Worm (Caenorhabditis elegans): ENCODE data around the gene F47B8.10.

Gene F47B8.10

DNA sequence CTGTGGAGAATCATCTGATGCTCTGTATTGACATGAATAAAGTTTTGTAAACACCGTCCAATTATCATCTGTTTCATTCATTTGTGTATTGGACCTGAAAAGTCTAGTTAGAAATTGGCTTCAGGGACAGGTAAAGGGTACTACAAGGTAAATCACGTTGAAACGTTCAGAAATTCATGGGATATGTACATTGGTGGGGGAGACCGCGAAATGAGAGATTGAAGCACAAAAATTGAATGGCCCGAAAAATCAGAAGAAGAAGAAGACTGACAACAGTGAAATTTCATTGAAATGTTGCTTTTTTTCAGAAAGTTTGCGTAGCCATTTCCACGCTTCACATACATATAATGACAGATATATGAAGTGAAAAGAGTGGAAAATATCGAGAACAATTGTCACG lies 37.2 kb downstream of the F47B8.10 start, which contains the start of gene npr-43:
Gene npr-43, minus strand, starts transcription at position 101 of the 400 bp plus-strand sequence.
- TF ChIP-seq snpc-4 (tag; optimal IDR thresholded peaks at IDR 0.05) (no peak), skn-1 (tag; optimal IDR thresholded peaks at IDR 0.05) (no peak), unc-55 (GFP tag; optimal IDR thresholded peaks at IDR 0.05) (no peak), C34F6.9 (tag; optimal IDR thresholded peaks at IDR 0.05) (no peak), F13H6.1 (tag; optimal IDR thresholded peaks at IDR 0.05) (no peak), lin-11 (tag; optimal IDR thresholded peaks at IDR 0.05) (no peak), ceh-82 (tag; optimal IDR thresholded peaks at IDR 0.05) (no peak)

- TF ChIP-seq C34F6.9 (tag; optimal IDR thresholded peaks at IDR 0.05) (no peak), nhr-77 (tag; optimal IDR thresholded peaks at IDR 0.05) (no peak), alr-1 (tag; optimal IDR thresholded peaks at IDR 0.05) (no peak), nhr-10 (tag; optimal IDR thresholded peaks at IDR 0.05) (no peak), ztf-11 (tag; optimal IDR thresholded peaks at IDR 0.05) (no peak), lsy-2 (tag; optimal IDR thresholded peaks at IDR 0.05) (no peak), nhr-25 (tag; optimal IDR thresholded peaks at IDR 0.05) (no peak)
These were observed 38.5 kb downstream of the F47B8.10 start for ce11 chrV:14380242-14380641.

DNA sequence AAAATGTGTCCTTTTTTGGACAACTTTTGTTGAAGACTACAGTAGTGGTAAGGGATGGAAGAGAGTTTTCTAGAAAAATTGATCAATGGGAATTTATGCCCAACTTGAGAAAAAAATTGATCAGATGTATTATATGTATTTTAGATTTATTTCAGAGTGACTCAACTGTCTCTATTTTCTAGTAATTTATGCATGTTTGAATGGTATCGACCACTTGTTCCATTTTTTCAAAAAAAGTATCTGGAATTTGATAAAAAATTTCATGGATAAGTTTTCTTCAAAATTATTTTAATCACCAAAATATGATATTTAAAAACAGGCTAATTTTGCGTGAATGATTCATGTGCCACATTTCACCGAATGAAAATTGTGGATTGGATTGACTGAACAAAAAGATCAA lies 50.1 kb downstream of the F47B8.10 start, which contains the start of gene C15H11.10:
Gene C15H11.10, plus strand, starts transcription at position 301 of the 400 bp plus-strand sequence.
- TF ChIP-seq zag-1 (tag; optimal IDR thresholded peaks at IDR 0.05), result no peak
- no peak for TF ChIP-seq unc-39 (tag; optimal IDR thresholded peaks at IDR 0.05)
- no peak for TF ChIP-seq ceh-16 (tag; optimal IDR thresholded peaks at IDR 0.05)
- TF ChIP-seq nhr-21 (tag; optimal IDR thresholded peaks at IDR 0.05), result no peak
- TF ChIP-seq aly-2 (tag; optimal IDR thresholded peaks at IDR 0.05), result no peak
- TF ChIP-seq ztf-4 (tag; optimal IDR thresholded peaks at IDR 0.05), result no peak
- TF ChIP-seq snpc-4 (tag; optimal IDR thresholded peaks at IDR 0.05), result no peak

DNA sequence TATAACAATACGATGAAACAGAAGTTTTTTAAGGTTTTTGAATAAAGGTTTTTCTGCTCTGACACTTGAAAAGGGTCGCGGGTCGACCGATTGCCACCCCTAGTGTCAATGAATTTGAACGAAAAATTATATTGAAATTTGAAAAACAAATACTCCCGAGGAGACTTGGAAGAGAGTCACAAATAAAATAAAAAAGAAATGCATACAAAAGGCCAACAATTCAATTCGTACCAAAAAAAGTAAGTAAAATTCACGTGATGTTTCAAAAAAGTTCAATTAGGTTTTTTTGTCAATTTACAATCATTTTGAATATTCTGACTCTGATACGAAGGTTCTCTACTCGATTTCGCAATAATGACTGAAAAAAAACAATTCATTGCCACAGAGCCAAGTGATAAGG lies 51.7 kb downstream of the F47B8.10 start, which contains the start of gene C15H11.1:
Gene C15H11.1, plus strand, starts transcription at position 301 of the 400 bp plus-strand sequence.
- no peak for TF ChIP-seq crh-2 (tag; optimal IDR thresholded peaks at IDR 0.05)
- no peak for TF ChIP-seq lin-11 (tag; optimal IDR thresholded peaks at IDR 0.05)
- TF ChIP-seq mab-5 (tag; optimal IDR thresholded peaks at IDR 0.05), result no peak
- no peak for TF ChIP-seq ztf-11 (tag; optimal IDR thresholded peaks at IDR 0.05)
- no peak for TF ChIP-seq nhr-12 (tag; optimal IDR thresholded peaks at IDR 0.05)
- TF ChIP-seq ztf-4 (tag; optimal IDR thresholded peaks at IDR 0.05), result no peak
- TF ChIP-seq zag-1 (tag; optimal IDR thresholded peaks at IDR 0.05), result no peak
- no peak for TF ChIP-seq unc-39 (tag; optimal IDR thresholded peaks at IDR 0.05)
- no peak for TF ChIP-seq nhr-25 (tag; optimal IDR thresholded peaks at IDR 0.05)

- TF ChIP-seq snpc-4 (tag; optimal IDR thresholded peaks at IDR 0.05), result no peak
- no peak for TF ChIP-seq mbf-1 (tag; optimal IDR thresholded peaks at IDR 0.05)
- no peak for TF ChIP-seq R02D3.7 (tag; optimal IDR thresholded peaks at IDR 0.05)
- TF ChIP-seq F13H6.1 (tag; optimal IDR thresholded peaks at IDR 0.05), result no peak
- no peak for TF ChIP-seq ama-1 (optimal IDR thresholded peaks at IDR 0.05)
- no peak for TF ChIP-seq lsy-2 (tag; optimal IDR thresholded peaks at IDR 0.05)
- no peak for TF ChIP-seq ztf-4 (tag; optimal IDR thresholded peaks at IDR 0.05)
- TF ChIP-seq skn-1 (tag; optimal IDR thresholded peaks at IDR 0.05), result no peak
- TF ChIP-seq unc-39 (tag; optimal IDR thresholded peaks at IDR 0.05), result no peak
- TF ChIP-seq sma-3 (GFP tag; optimal IDR thresholded peaks at IDR 0.05), result no peak
- TF ChIP-seq nhr-129 (tag; optimal IDR thresholded peaks at IDR 0.05), result no peak
- no peak for TF ChIP-seq gmeb-1 (tag; optimal IDR thresholded peaks at IDR 0.05)
- no peak for TF ChIP-seq nhr-6 (tag; optimal IDR thresholded peaks at IDR 0.05)
- no peak for TF ChIP-seq peb-1 (tag; optimal IDR thresholded peaks at IDR 0.05)
- no peak for TF ChIP-seq lin-11 (tag; optimal IDR thresholded peaks at IDR 0.05)
- TF ChIP-seq nhr-237 (tag; optimal IDR thresholded peaks at IDR 0.05), result no peak
- TF ChIP-seq nhr-23 (tag; optimal IDR thresholded peaks at IDR 0.05), result no peak
- no peak for TF ChIP-seq unc-55 (GFP tag; optimal IDR thresholded peaks at IDR 0.05)
- TF ChIP-seq nhr-77 (tag; optimal IDR thresholded peaks at IDR 0.05), result no peak
These were observed 53.0 kb downstream of the F47B8.10 start, which contains the start of gene C15H11.13 for ce11 chrV:14394743-14395142. TSS of gene C15H11.13 (plus strand) at chrV:14395043.
